Fruit fly (Drosophila melanogaster): ENCODE results near the gene Ugt301D1.
A peak's percentile ranks its signal among the peaks of the same experiment; 100 is the strongest.

Gene Ugt301D1

dm6 chr2L:18546426-18546825 is 37.1 kb downstream of the Ugt301D1 start:
- TF ChIP-seq Eip93F (GFP tag; optimal IDR thresholded peaks at IDR 0.05): no peak
- TF ChIP-seq esn (GFP tag; optimal IDR thresholded peaks at IDR 0.05): no peak
- no peak for TF ChIP-seq CG3032 (tag; optimal IDR thresholded peaks at IDR 0.05)
- no peak for TF ChIP-seq CG8632 (GFP tag; optimal IDR thresholded peaks at IDR 0.05)
- no peak for TF ChIP-seq Hr4 (GFP tag; optimal IDR thresholded peaks at IDR 0.05)
- no peak for TF ChIP-seq eg (GFP tag; IDR thresholded peaks at IDR 0.05)
- TF ChIP-seq Hr39 (GFP tag; optimal IDR thresholded peaks at IDR 0.05): no peak
- no peak for TF ChIP-seq acj6 (GFP tag; optimal IDR thresholded peaks at IDR 0.05)
- no peak for TF ChIP-seq CG11294 (GFP tag; IDR thresholded peaks at IDR 0.05)
- no peak for TF ChIP-seq svp (GFP tag)
- TF ChIP-seq CG10669 (GFP tag; optimal IDR thresholded peaks at IDR 0.05): no peak
- no peak for TF ChIP-seq CG6792 (GFP tag; optimal IDR thresholded peaks at IDR 0.05)
- TF ChIP-seq CG32006 (GFP tag; optimal IDR thresholded peaks at IDR 0.05): no peak
- no peak for TF ChIP-seq Blimp-1 (GFP tag; optimal IDR thresholded peaks at IDR 0.05)
- no peak for TF ChIP-seq dac (GFP tag; optimal IDR thresholded peaks at IDR 0.05)

- TF ChIP-seq net (GFP tag; optimal IDR thresholded peaks at IDR 0.05): peak; percentile 19
- TF ChIP-seq CG1621 (tag; optimal IDR thresholded peaks at IDR 0.05): no peak
- no peak for TF ChIP-seq Eip93F (GFP tag; optimal IDR thresholded peaks at IDR 0.05)
- TF ChIP-seq lz (GFP tag; optimal IDR thresholded peaks at IDR 0.05): no peak
- no peak for TF ChIP-seq Hr38 (GFP tag; optimal IDR thresholded peaks at IDR 0.05)
- TF ChIP-seq CG9139 (GFP tag; optimal IDR thresholded peaks at IDR 0.05): no peak
- no peak for TF ChIP-seq CG8632 (GFP tag; optimal IDR thresholded peaks at IDR 0.05)
- no peak for TF ChIP-seq Blimp-1 (GFP tag; optimal IDR thresholded peaks at IDR 0.05)
- TF ChIP-seq salr (GFP tag; optimal IDR thresholded peaks at IDR 0.05): peak in 1 of 2 experiments; percentile 5
- peak; percentile 86 for TF ChIP-seq CG15336 (GFP tag; IDR thresholded peaks at IDR 0.05)
- no peak for TF ChIP-seq CG6808 (GFP tag; optimal IDR thresholded peaks at IDR 0.05)
- TF ChIP-seq Hr4 (GFP tag; optimal IDR thresholded peaks at IDR 0.05): peak; percentile 64
- TF ChIP-seq CG6854 (GFP tag; optimal IDR thresholded peaks at IDR 0.05): no peak
- peak; percentile 16; the same call in 1 of the 3 replicates for TF ChIP-seq CG6163 (GFP tag; IDR thresholded peaks at IDR 0.05)
- TF ChIP-seq eg (GFP tag; IDR thresholded peaks at IDR 0.05): peak; percentile 73
- no peak for TF ChIP-seq fkh (GFP tag; optimal IDR thresholded peaks at IDR 0.05)
- no peak for TF ChIP-seq Sox15 (GFP tag; optimal IDR thresholded peaks at IDR 0.05)
- TF ChIP-seq CG6276 (GFP tag; optimal IDR thresholded peaks at IDR 0.05): peak; percentile 63
- no peak for TF ChIP-seq Ets21C (GFP tag; optimal IDR thresholded peaks at IDR 0.05)
- TF ChIP-seq Sox102F (GFP tag; optimal IDR thresholded peaks at IDR 0.05): no peak
- no peak for TF ChIP-seq cyc (GFP tag; optimal IDR thresholded peaks at IDR 0.05)
- no peak for TF ChIP-seq CG8319 (GFP tag; optimal IDR thresholded peaks at IDR 0.05)
- TF ChIP-seq CG6792 (GFP tag; optimal IDR thresholded peaks at IDR 0.05): no peak
- TF ChIP-seq Lpt (GFP tag; optimal IDR thresholded peaks at IDR 0.05): peak; percentile 47
- TF ChIP-seq fd85E (GFP tag; optimal IDR thresholded peaks at IDR 0.05): no peak
- peak; percentile 84 for TF ChIP-seq CG8119 (GFP tag; IDR thresholded peaks at IDR 0.05)
- TF ChIP-seq Hr39 (GFP tag; optimal IDR thresholded peaks at IDR 0.05): no peak
- TF ChIP-seq Eip78C (GFP tag): peak; percentile 83
- no peak for TF ChIP-seq Smox (GFP tag; optimal IDR thresholded peaks at IDR 0.05)
- no peak for TF ChIP-seq fd59A (GFP tag; optimal IDR thresholded peaks at IDR 0.05)
- TF ChIP-seq ss (GFP tag; optimal IDR thresholded peaks at IDR 0.05): no peak
- no peak for TF ChIP-seq CG16779 (tag; optimal IDR thresholded peaks at IDR 0.05)
- no peak for TF ChIP-seq CG10669 (GFP tag; optimal IDR thresholded peaks at IDR 0.05)
- TF ChIP-seq Gug (GFP tag; IDR thresholded peaks at IDR 0.05): peak; percentile 64
- TF ChIP-seq acj6 (GFP tag; optimal IDR thresholded peaks at IDR 0.05): peak; percentile 6
- peak; percentile 34 for TF ChIP-seq CG11294 (GFP tag; IDR thresholded peaks at IDR 0.05)
- no peak for TF ChIP-seq CG34406 (GFP tag; optimal IDR thresholded peaks at IDR 0.05)
- no peak for TF ChIP-seq vri (GFP tag; optimal IDR thresholded peaks at IDR 0.05)
- TF ChIP-seq pdm3 (GFP tag; optimal IDR thresholded peaks at IDR 0.05): no peak
- TF ChIP-seq spab (GFP tag; optimal IDR thresholded peaks at IDR 0.05): no peak
- TF ChIP-seq CG3919 (GFP tag; optimal IDR thresholded peaks at IDR 0.05): peak; percentile 16
- TF ChIP-seq esn (GFP tag; optimal IDR thresholded peaks at IDR 0.05): no peak
- TF ChIP-seq CG4318 (GFP tag; optimal IDR thresholded peaks at IDR 0.05): peak; percentile 54
- no peak for TF ChIP-seq Met (GFP tag; optimal IDR thresholded peaks at IDR 0.05)
- peak; percentile 53 for TF ChIP-seq OdsH (GFP tag; optimal IDR thresholded peaks at IDR 0.05)
Measured at dm6 chr2L:18548753-18549152, 39.4 kb downstream of the Ugt301D1 start.
